Worm (Caenorhabditis elegans) whole organism, young adult: ENCODE measurements around the gene mboa-2.

Experiments
- C06A6.2 ChIP-seq: fragments of 200-800 bp; sonication (Bioruptor generic); conservative IDR thresholded peaks from 2 replicates; pipeline ENCODE4 v1.3.6; 2022; ENCODE audit warnings: missing genetic modification characterization, missing compliant biosample characterization
- D2030.7 ChIP-seq: fragments of 200-800 bp; sonication (Bioruptor generic); IDR thresholded peaks from 2 replicates; pipeline ENCODE4 v1.3.6; 2022; ENCODE audit warnings: missing genetic modification reagents, missing genetic modification characterization, missing compliant biosample characterization
- F10E7.11 ChIP-seq: sonication (generic microtip); optimal IDR thresholded peaks from 2 replicates; lab custom pipeline; 2017; ENCODE audit warnings: mild to moderate bottlenecking, missing genetic modification characterization, moderate library complexity, missing compliant biosample characterization
- F23B12.7 ChIP-seq: sonication (generic microtip); optimal IDR thresholded peaks from 2 replicates; lab custom pipeline; 2017; ENCODE audit warnings: missing genetic modification characterization, mild to moderate bottlenecking, missing compliant biosample characterization, antibody characterized with exemption, moderate library complexity; ENCODE audit not compliant: insufficient read depth
- F55B11.4 ChIP-seq: sonication (generic microtip); optimal IDR thresholded peaks from 2 replicates; lab custom pipeline; 2016; ENCODE audit warnings: missing compliant biosample characterization, missing genetic modification characterization, borderline replicate concordance; ENCODE audit not compliant: insufficient read depth
- F57C9.4 ChIP-seq: sonication (generic microtip); optimal IDR thresholded peaks from 2 replicates; lab custom pipeline; 2017; ENCODE audit warnings: mild to moderate bottlenecking, missing genetic modification characterization, missing compliant biosample characterization
- K11D2.4 ChIP-seq: fragments of 200-800 bp; sonication (Bioruptor generic); IDR thresholded peaks from 2 replicates; pipeline ENCODE4 v1.3.6; 2022; ENCODE audit warnings: missing genetic modification reagents, missing genetic modification characterization, missing compliant biosample characterization
- Y53G8AR.9 ChIP-seq: fragments of 200-800 bp; sonication (Bioruptor generic); conservative IDR thresholded peaks from 2 replicates; pipeline ENCODE4 v1.3.6; 2022; ENCODE audit warnings: missing genetic modification reagents, missing genetic modification characterization, missing compliant biosample characterization
- Y56A3A.18 ChIP-seq: fragments of 200-800 bp; sonication (Bioruptor generic); IDR thresholded peaks from 2 replicates; pipeline ENCODE4 v1.3.6; 2022; ENCODE audit warnings: missing genetic modification reagents, missing genetic modification characterization, missing compliant biosample characterization
- Y67H2A.10 ChIP-seq: fragments of 200-800 bp; sonication (Bioruptor generic); conservative IDR thresholded peaks from 2 replicates; pipeline ENCODE4 v1.3.6; 2022; ENCODE audit warnings: missing genetic modification reagents, missing genetic modification characterization, missing compliant biosample characterization
- Y95B8A.8 ChIP-seq: fragments of 200-800 bp; sonication (Bioruptor generic); IDR thresholded peaks from 2 replicates; pipeline ENCODE4 v1.3.6; 2022; ENCODE audit warnings: missing genetic modification reagents, missing genetic modification characterization, missing compliant biosample characterization
- ZK185.1 ChIP-seq: sonication (generic microtip); optimal IDR thresholded peaks from 2 replicates; lab custom pipeline; 2016; ENCODE audit warnings: mild to moderate bottlenecking, missing genetic modification characterization, missing compliant biosample characterization; ENCODE audit not compliant: poor library complexity, severe bottlenecking
- akir-1 ChIP-seq: fragments of 200-800 bp; sonication (Bioruptor generic); optimal IDR thresholded peaks from 2 replicates; lab custom pipeline; 2018; ENCODE audit warnings: mild to moderate bottlenecking, missing genetic modification characterization, moderate library complexity, missing compliant biosample characterization
- atf-7 ChIP-seq: sonication (generic microtip); optimal IDR thresholded peaks from 2 replicates; lab custom pipeline; 2017; ENCODE audit warnings: mild to moderate bottlenecking, missing genetic modification characterization, missing compliant biosample characterization
- attf-6 ChIP-seq: fragments of 200-800 bp; sonication (Bioruptor generic); IDR thresholded peaks from 2 replicates; pipeline ENCODE4 v1.3.6; 2022; ENCODE audit warnings: missing genetic modification reagents, missing genetic modification characterization, missing compliant biosample characterization
- bed-1 ChIP-seq: fragments of 200-800 bp; sonication (Bioruptor generic); IDR thresholded peaks from 2 replicates; pipeline ENCODE4 v1.3.6; 2022; ENCODE audit warnings: missing genetic modification reagents, missing genetic modification characterization, missing compliant biosample characterization
- ccch-3 ChIP-seq: fragments of 200-800 bp; sonication (Bioruptor generic); optimal IDR thresholded peaks from 2 replicates; lab custom pipeline; 2018; ENCODE audit warnings: mild to moderate bottlenecking, missing genetic modification characterization, missing compliant biosample characterization
- cebp-2 ChIP-seq: fragments of 200-800 bp; sonication (Bioruptor generic); IDR thresholded peaks from 2 replicates; pipeline ENCODE4 v1.3.6; 2022; ENCODE audit warnings: missing genetic modification characterization, missing compliant biosample characterization
- ceh-58 ChIP-seq: fragments of 200-800 bp; sonication (Bioruptor generic); IDR thresholded peaks from 2 replicates; pipeline ENCODE4 v1.3.6; 2022; ENCODE audit warnings: missing genetic modification characterization, missing compliant biosample characterization
- ceh-91 ChIP-seq: fragments of 200-800 bp; sonication (Bioruptor generic); IDR thresholded peaks from 2 replicates; pipeline ENCODE4 v1.3.6; 2022; ENCODE audit warnings: missing genetic modification reagents, missing genetic modification characterization, missing compliant biosample characterization
- efl-1 ChIP-seq: fragments of 150-350 bp; optimal IDR thresholded peaks from 2 replicates; lab custom pipeline; 2014; ENCODE audit warnings: missing biosample characterization, missing genetic modification reagents, missing genetic modification characterization
- ekl-4 ChIP-seq: fragments of 200-800 bp; sonication (Bioruptor generic); IDR thresholded peaks from 2 replicates; pipeline ENCODE4 v1.3.6; 2022; ENCODE audit warnings: missing genetic modification reagents, missing genetic modification characterization, missing compliant biosample characterization
- fkh-3 ChIP-seq: sonication (generic microtip); optimal IDR thresholded peaks from 2 replicates; lab custom pipeline; 2016; ENCODE audit warnings: mild to moderate bottlenecking, missing genetic modification characterization, missing compliant biosample characterization
- gei-17 ChIP-seq: fragments of 200-800 bp; sonication (Bioruptor generic); optimal IDR thresholded peaks from 2 replicates; lab custom pipeline; 2018; ENCODE audit warnings: mild to moderate bottlenecking, missing genetic modification characterization, missing compliant biosample characterization
- him-1 ChIP-seq: sonication (generic microtip); optimal IDR thresholded peaks from 2 replicates; lab custom pipeline; 2016; ENCODE audit warnings: missing genotype, missing genetic modification reagents, missing genetic modification characterization, missing compliant biosample characterization
- hlh-12 ChIP-seq: sonication (generic microtip); optimal IDR thresholded peaks from 2 replicates; lab custom pipeline; 2016; ENCODE audit warnings: missing genetic modification characterization, missing compliant biosample characterization
- hmg-20 ChIP-seq: fragments of 200-800 bp; sonication (Bioruptor generic); IDR thresholded peaks from 2 replicates; pipeline ENCODE4 v1.3.6; 2022; ENCODE audit warnings: missing genetic modification reagents, missing genetic modification characterization, missing compliant biosample characterization
- lin-54 ChIP-seq: fragments of 200-800 bp; sonication (Bioruptor generic); optimal IDR thresholded peaks from 2 replicates; lab custom pipeline; 2018; ENCODE audit warnings: mild to moderate bottlenecking, missing genetic modification characterization, missing compliant biosample characterization
- madf-10 ChIP-seq: sonication (generic microtip); optimal IDR thresholded peaks from 2 replicates; lab custom pipeline; 2016; ENCODE audit warnings: mild to moderate bottlenecking, missing genetic modification characterization, missing compliant biosample characterization
- madf-3 ChIP-seq: fragments of 200-800 bp; sonication (Bioruptor generic); IDR thresholded peaks from 2 replicates; pipeline ENCODE4 v1.3.6; 2022; ENCODE audit warnings: missing genetic modification reagents, missing genetic modification characterization, missing compliant biosample characterization
- madf-6 ChIP-seq: fragments of 200-800 bp; sonication (Bioruptor generic); IDR thresholded peaks from 2 replicates; pipeline ENCODE4 v1.3.6; 2022; ENCODE audit warnings: missing genetic modification reagents, missing genetic modification characterization, missing compliant biosample characterization
- nfya-1 ChIP-seq: sonication (generic microtip); optimal IDR thresholded peaks from 2 replicates; lab custom pipeline; 2017; ENCODE audit warnings: antibody characterized with exemption, missing compliant biosample characterization, missing genetic modification characterization, borderline replicate concordance; ENCODE audit not compliant: insufficient read depth
- nhr-179 ChIP-seq: sonication (generic microtip); optimal IDR thresholded peaks from 2 replicates; lab custom pipeline; 2016; ENCODE audit warnings: mild to moderate bottlenecking, missing genetic modification characterization, missing compliant biosample characterization
- nhr-27 ChIP-seq: fragments of 200-800 bp; sonication (Bioruptor generic); optimal IDR thresholded peaks from 2 replicates; lab custom pipeline; 2018; ENCODE audit warnings: mild to moderate bottlenecking, missing genetic modification characterization, moderate library complexity, missing compliant biosample characterization
- nhr-80 ChIP-seq: sonication (generic microtip); optimal IDR thresholded peaks from 2 replicates; lab custom pipeline; 2016; ENCODE audit warnings: missing genetic modification characterization, missing compliant biosample characterization
- nhr-90 ChIP-seq: sonication (generic microtip); optimal IDR thresholded peaks from 2 replicates; lab custom pipeline; 2016; ENCODE audit warnings: missing genotype, mild to moderate bottlenecking, missing genetic modification characterization, missing compliant biosample characterization
- pha-4 ChIP-seq: fragments of 150-350 bp; sonication (generic microtip); optimal IDR thresholded peaks from 2 replicates; lab custom pipeline; 2014; ENCODE audit warnings: missing biosample characterization, missing genetic modification reagents, missing genetic modification characterization
- repo-1 ChIP-seq: sonication (generic microtip); optimal IDR thresholded peaks from 2 replicates; lab custom pipeline; 2017; ENCODE audit warnings: mild to moderate bottlenecking, missing genetic modification characterization, missing compliant biosample characterization
- snpc-4 ChIP-seq, 5 experiments: fragments of 150-350 bp in 1 of 5; sonication (generic microtip) in 4 of 5; optimal IDR thresholded peaks; 2 replicates each; lab custom pipeline; 2014 to 2018; ENCODE audit warnings: missing genetic modification characterization in 5 of 5, missing biosample characterization in 3 of 5, antibody characterized with exemption in 2 of 5, mild to moderate bottlenecking in 2 of 5, missing compliant biosample characterization in 2 of 5, missing genotype in 2 of 5, moderate library complexity in 2 of 5, missing genetic modification reagents in 1 of 5
- sptf-2 ChIP-seq: fragments of 200-800 bp; sonication (Bioruptor generic); optimal IDR thresholded peaks from 2 replicates; lab custom pipeline; 2018; ENCODE audit warnings: mild to moderate bottlenecking, missing genetic modification characterization, missing compliant biosample characterization
- tbp1 ChIP-seq: fragments of 200-800 bp; sonication (Bioruptor generic); optimal IDR thresholded peaks from 2 replicates; lab custom pipeline; 2018; ENCODE audit warnings: mild to moderate bottlenecking, missing genetic modification characterization, missing compliant biosample characterization
- unc-130 ChIP-seq: sonication (generic microtip); optimal IDR thresholded peaks from 2 replicates; lab custom pipeline; 2016; ENCODE audit warnings: missing genetic modification reagents, missing genetic modification characterization, missing compliant biosample characterization
- unc-62 ChIP-seq: fragments of 150-350 bp; optimal IDR thresholded peaks from 2 replicates; lab custom pipeline; 2014; ENCODE audit warnings: missing biosample characterization, missing genetic modification reagents, missing genetic modification characterization
- xnd-1 ChIP-seq: sonication (generic microtip); optimal IDR thresholded peaks from 2 replicates; lab custom pipeline; 2016; ENCODE audit warnings: missing genotype, missing genetic modification reagents, missing genetic modification characterization, missing compliant biosample characterization
- zfh-2 ChIP-seq: fragments of 200-800 bp; sonication (Bioruptor generic); conservative IDR thresholded peaks from 2 replicates; pipeline ENCODE4 v1.3.6; 2022; ENCODE audit warnings: missing genetic modification reagents, missing genetic modification characterization, missing compliant biosample characterization
- zim-3 ChIP-seq: sonication (generic microtip); optimal IDR thresholded peaks from 2 replicates; lab custom pipeline; 2017; ENCODE audit warnings: mild to moderate bottlenecking, missing genetic modification characterization, moderate library complexity, missing compliant biosample characterization
- ztf-25 ChIP-seq: fragments of 200-800 bp; sonication (Bioruptor generic); IDR thresholded peaks from 2 replicates; pipeline ENCODE4 v1.3.6; 2022; ENCODE audit warnings: missing genetic modification reagents, missing genetic modification characterization, missing compliant biosample characterization
- ztf-3 ChIP-seq: fragments of 200-800 bp; sonication (Bioruptor generic); optimal IDR thresholded peaks from 2 replicates; lab custom pipeline; 2018; ENCODE audit warnings: mild to moderate bottlenecking, missing genetic modification characterization, missing compliant biosample characterization

mboa-2 gene

ce11 chrV:11076403-11076802 is 45.9 kb downstream of the mboa-2 start (continued):
- TF ChIP-seq F23B12.7 (tag; lab: Kevin White, UChicago): peak; percentile 39
- TF ChIP-seq C06A6.2 (GFP tag; lab: Robert Waterston, UW): no peak
- no peak for TF ChIP-seq ztf-25 (GFP tag; lab: Robert Waterston, UW)
- peak; percentile 66 for TF ChIP-seq tbp1 (GFP tag; lab: Kevin White, UChicago)
- TF ChIP-seq ztf-3: no peak
- peak; percentile 64 for TF ChIP-seq Y95B8A.8
- TF ChIP-seq Y53G8AR.9 (GFP tag; lab: Robert Waterston, UW): peak; percentile 95
- peak; percentile 70 for TF ChIP-seq atf-7
- no peak for TF ChIP-seq akir-1
- TF ChIP-seq madf-3: peak; percentile 94
- peak; percentile 2 for TF ChIP-seq nhr-179
- TF ChIP-seq unc-130 (GFP tag; lab: Kevin White, UChicago): peak; percentile 64
- 0 out of 2 replicates have a peak, but pooled peaks have one; percentile 30 for TF ChIP-seq D2030.7 (GFP tag; lab: Robert Waterston, UW)
- no peak for TF ChIP-seq zfh-2 (GFP tag; lab: Robert Waterston, UW)
- 0 out of 2 replicates have a peak, but pooled peaks have one; percentile 20 for TF ChIP-seq K11D2.4 (GFP tag; lab: Robert Waterston, UW)
- peak; percentile 9 for TF ChIP-seq xnd-1 (tag; lab: Kevin White, UChicago)
- peak; percentile 87 for TF ChIP-seq attf-6 (GFP tag; lab: Robert Waterston, UW)
- peak; percentile 88 for TF ChIP-seq Y56A3A.18 (GFP tag; lab: Robert Waterston, UW)
- TF ChIP-seq snpc-4 (GFP tag; optimal IDR thresholded peaks at IDR 0.05; lab: Kevin White, UChicago): peak; percentile 28
- peak in 3 of 4 experiments; percentile 50 to 52 (median 50) for TF ChIP-seq snpc-4 (tag; optimal IDR thresholded peaks at IDR 0.05; lab: Kevin White, UChicago)
- TF ChIP-seq pha-4 (tag; lab: Kevin White, UChicago): no peak
- TF ChIP-seq him-1 (tag; lab: Kevin White, UChicago): peak; percentile 67
- TF ChIP-seq nhr-90 (tag; lab: Kevin White, UChicago): peak; percentile 15
- TF ChIP-seq F10E7.11: peak; percentile 83
- no peak for TF ChIP-seq sptf-2 (GFP tag; lab: Kevin White, UChicago)
- TF ChIP-seq F57C9.4 (tag; lab: Kevin White, UChicago): no peak
- peak; percentile 86 for TF ChIP-seq madf-6 (GFP tag; lab: Robert Waterston, UW)
- no peak for TF ChIP-seq hlh-12 (tag; lab: Kevin White, UChicago)
- 0 out of 2 replicates have a peak, but pooled peaks have one; percentile 70 for TF ChIP-seq ceh-58
- TF ChIP-seq unc-62 (GFP tag; lab: Kevin White, UChicago): no peak
- TF ChIP-seq ceh-91: peak; percentile 11; the same call in 1 of the 2 replicates
- TF ChIP-seq Y67H2A.10 (GFP tag; lab: Robert Waterston, UW): no peak
- TF ChIP-seq gei-17 (GFP tag; lab: Kevin White, UChicago): no peak
- 0 out of 2 replicates have a peak, but pooled peaks have one; percentile 74 for TF ChIP-seq bed-1 (GFP tag; lab: Robert Waterston, UW)
- TF ChIP-seq cebp-2 (GFP tag; lab: Robert Waterston, UW): peak; percentile 92
- TF ChIP-seq F55B11.4 (tag; lab: Kevin White, UChicago): no peak
- TF ChIP-seq lin-54 (GFP tag; lab: Kevin White, UChicago): peak; percentile 77
- no peak for TF ChIP-seq nfya-1 (tag; lab: Kevin White, UChicago)
- peak; percentile 43 for TF ChIP-seq ZK185.1 (tag; lab: Kevin White, UChicago)
- TF ChIP-seq efl-1: no peak
- no peak for TF ChIP-seq nhr-27 (tag; lab: Kevin White, UChicago)
- no peak for TF ChIP-seq ccch-3
- peak; percentile 47 for TF ChIP-seq zim-3 (tag; lab: Kevin White, UChicago)
- peak; percentile 64 for TF ChIP-seq repo-1 (tag; lab: Kevin White, UChicago)
- no peak for TF ChIP-seq fkh-3 (tag; lab: Kevin White, UChicago)
- peak; percentile 31 for TF ChIP-seq madf-10
- TF ChIP-seq nhr-80 (tag; lab: Kevin White, UChicago): peak; percentile 20
- peak; percentile 60; the same call in 1 of the 2 replicates for TF ChIP-seq hmg-20 (GFP tag; lab: Robert Waterston, UW)
- peak; percentile 95 for TF ChIP-seq ekl-4 (GFP tag; lab: Robert Waterston, UW)
